Worm (Caenorhabditis elegans) whole organism, young adult: Measurements from ENCODE around the gene pkn-1.

Experiments
- B0336.3 ChIP-seq: fragments of 200-800 bp; sonication (Bioruptor generic); IDR thresholded peaks from 2 replicates; pipeline ENCODE4 v1.3.6; 2022; ENCODE audit warnings: missing genetic modification characterization, missing compliant biosample characterization
- C06A6.2 ChIP-seq: fragments of 200-800 bp; sonication (Bioruptor generic); conservative IDR thresholded peaks from 2 replicates; pipeline ENCODE4 v1.3.6; 2022; ENCODE audit warnings: missing genetic modification characterization, missing compliant biosample characterization
- F22D6.2 ChIP-seq: sonication (generic microtip); optimal IDR thresholded peaks from 2 replicates; lab custom pipeline; 2016; ENCODE audit warnings: mild to moderate bottlenecking, missing genetic modification characterization, missing compliant biosample characterization
- F39B2.1 ChIP-seq: fragments of 200-800 bp; sonication (Bioruptor generic); IDR thresholded peaks from 2 replicates; pipeline ENCODE4 v1.3.6; 2022; ENCODE audit warnings: missing genetic modification reagents, missing genetic modification characterization, missing compliant biosample characterization
- F49E8.2 ChIP-seq: sonication (generic microtip); optimal IDR thresholded peaks from 3 replicates; lab custom pipeline; 2017; ENCODE audit warnings: missing genetic modification characterization, mild to moderate bottlenecking, missing compliant biosample characterization, antibody characterized with exemption, moderate library complexity; ENCODE audit not compliant: insufficient read depth
- K11D2.4 ChIP-seq: fragments of 200-800 bp; sonication (Bioruptor generic); IDR thresholded peaks from 2 replicates; pipeline ENCODE4 v1.3.6; 2022; ENCODE audit warnings: missing genetic modification reagents, missing genetic modification characterization, missing compliant biosample characterization
- T26A5.8 ChIP-seq: sonication (generic microtip); optimal IDR thresholded peaks from 2 replicates; lab custom pipeline; 2016; ENCODE audit warnings: missing genetic modification characterization, missing compliant biosample characterization
- Y53G8AR.9 ChIP-seq: fragments of 200-800 bp; sonication (Bioruptor generic); conservative IDR thresholded peaks from 2 replicates; pipeline ENCODE4 v1.3.6; 2022; ENCODE audit warnings: missing genetic modification reagents, missing genetic modification characterization, missing compliant biosample characterization
- Y56A3A.18 ChIP-seq: fragments of 200-800 bp; sonication (Bioruptor generic); IDR thresholded peaks from 2 replicates; pipeline ENCODE4 v1.3.6; 2022; ENCODE audit warnings: missing genetic modification reagents, missing genetic modification characterization, missing compliant biosample characterization
- ZK185.1 ChIP-seq: sonication (generic microtip); optimal IDR thresholded peaks from 2 replicates; lab custom pipeline; 2016; ENCODE audit warnings: mild to moderate bottlenecking, missing genetic modification characterization, missing compliant biosample characterization; ENCODE audit not compliant: poor library complexity, severe bottlenecking
- akir-1 ChIP-seq: fragments of 200-800 bp; sonication (Bioruptor generic); optimal IDR thresholded peaks from 2 replicates; lab custom pipeline; 2018; ENCODE audit warnings: mild to moderate bottlenecking, missing genetic modification characterization, moderate library complexity, missing compliant biosample characterization
- attf-5 ChIP-seq: fragments of 200-800 bp; sonication (Bioruptor generic); optimal IDR thresholded peaks from 2 replicates; lab custom pipeline; 2018; ENCODE audit warnings: mild to moderate bottlenecking, missing genetic modification characterization, missing compliant biosample characterization
- bed-2 ChIP-seq: fragments of 200-800 bp; sonication (Bioruptor generic); IDR thresholded peaks from 2 replicates; pipeline ENCODE4 v1.3.6; 2022; ENCODE audit warnings: missing genetic modification reagents, missing genetic modification characterization, missing compliant biosample characterization
- ccch-3 ChIP-seq: fragments of 200-800 bp; sonication (Bioruptor generic); optimal IDR thresholded peaks from 2 replicates; lab custom pipeline; 2018; ENCODE audit warnings: mild to moderate bottlenecking, missing genetic modification characterization, missing compliant biosample characterization
- cebp-2 ChIP-seq: fragments of 200-800 bp; sonication (Bioruptor generic); IDR thresholded peaks from 2 replicates; pipeline ENCODE4 v1.3.6; 2022; ENCODE audit warnings: missing genetic modification characterization, missing compliant biosample characterization
- ceh-79 ChIP-seq: sonication (generic microtip); optimal IDR thresholded peaks from 2 replicates; lab custom pipeline; 2017; ENCODE audit warnings: mild to moderate bottlenecking, missing genetic modification characterization, missing compliant biosample characterization
- chd-7 ChIP-seq: sonication (generic microtip); optimal IDR thresholded peaks from 2 replicates; lab custom pipeline; 2016; ENCODE audit warnings: mild to moderate bottlenecking, missing genetic modification characterization, moderate library complexity, missing compliant biosample characterization
- dox-1 ChIP-seq: fragments of 200-800 bp; sonication (Bioruptor generic); IDR thresholded peaks from 2 replicates; pipeline ENCODE4 v1.3.6; 2022; ENCODE audit warnings: missing genetic modification reagents, missing genetic modification characterization, missing compliant biosample characterization
- dpl-1 ChIP-seq: fragments of 150-350 bp; optimal IDR thresholded peaks from 2 replicates; lab custom pipeline; 2014; ENCODE audit warnings: missing biosample characterization, missing genetic modification reagents, missing genetic modification characterization
- egl-44 ChIP-seq: fragments of 200-800 bp; sonication (Bioruptor generic); IDR thresholded peaks from 2 replicates; pipeline ENCODE4 v1.3.6; 2022; ENCODE audit warnings: missing genetic modification reagents, missing genetic modification characterization, missing compliant biosample characterization
- egrh-3 ChIP-seq: fragments of 200-800 bp; sonication (Bioruptor generic); IDR thresholded peaks from 2 replicates; pipeline ENCODE4 v1.3.6; 2022; ENCODE audit warnings: missing genetic modification reagents, missing genetic modification characterization, missing compliant biosample characterization
- ets-4 ChIP-seq: fragments of 200-800 bp; sonication (Bioruptor generic); optimal IDR thresholded peaks from 2 replicates; lab custom pipeline; 2018; ENCODE audit warnings: mild to moderate bottlenecking, missing genetic modification characterization, missing compliant biosample characterization
- hlh-12 ChIP-seq: sonication (generic microtip); optimal IDR thresholded peaks from 2 replicates; lab custom pipeline; 2016; ENCODE audit warnings: missing genetic modification characterization, missing compliant biosample characterization
- hmg-20 ChIP-seq: fragments of 200-800 bp; sonication (Bioruptor generic); IDR thresholded peaks from 2 replicates; pipeline ENCODE4 v1.3.6; 2022; ENCODE audit warnings: missing genetic modification reagents, missing genetic modification characterization, missing compliant biosample characterization
- let-607 ChIP-seq, 2 experiments: fragments of 200-800 bp in 1 of 2; sonication (Bioruptor generic) in 1 of 2; sonication (generic microtip) in 1 of 2; optimal IDR thresholded peaks; 2 replicates each; lab custom pipeline; 2016 to 2018; ENCODE audit warnings: mild to moderate bottlenecking in 2 of 2, missing compliant biosample characterization in 2 of 2, missing genetic modification characterization in 2 of 2, moderate library complexity in 2 of 2, missing genotype in 1 of 2
- lin-40 ChIP-seq: sonication (generic microtip); optimal IDR thresholded peaks from 2 replicates; lab custom pipeline; 2016; ENCODE audit warnings: missing genetic modification characterization, mild to moderate bottlenecking, missing compliant biosample characterization, missing genotype, missing genetic modification reagents
- mel-28 ChIP-seq: sonication (generic microtip); optimal IDR thresholded peaks from 2 replicates; lab custom pipeline; 2016; ENCODE audit warnings: borderline replicate concordance, mild to moderate bottlenecking, missing genetic modification characterization, missing compliant biosample characterization
- mxl-1 ChIP-seq: sonication (generic microtip); optimal IDR thresholded peaks from 2 replicates; lab custom pipeline; 2016; ENCODE audit warnings: missing genetic modification characterization, missing compliant biosample characterization
- nfya-2 ChIP-seq: fragments of 200-800 bp; sonication (Bioruptor generic); IDR thresholded peaks from 2 replicates; pipeline ENCODE4 v1.3.6; 2022; ENCODE audit warnings: missing genetic modification reagents, missing genetic modification characterization, missing compliant biosample characterization
- nhr-27 ChIP-seq: fragments of 200-800 bp; sonication (Bioruptor generic); optimal IDR thresholded peaks from 2 replicates; lab custom pipeline; 2018; ENCODE audit warnings: mild to moderate bottlenecking, missing genetic modification characterization, moderate library complexity, missing compliant biosample characterization
- nhr-80 ChIP-seq: sonication (generic microtip); optimal IDR thresholded peaks from 2 replicates; lab custom pipeline; 2016; ENCODE audit warnings: missing genetic modification characterization, missing compliant biosample characterization
- pbrm-1 ChIP-seq: fragments of 200-800 bp; sonication (Bioruptor generic); IDR thresholded peaks from 2 replicates; pipeline ENCODE4 v1.3.6; 2022; ENCODE audit warnings: missing genetic modification reagents, missing genetic modification characterization, missing compliant biosample characterization
- rcor-1 ChIP-seq: fragments of 200-800 bp; sonication (Bioruptor generic); IDR thresholded peaks from 2 replicates; pipeline ENCODE4 v1.3.6; 2022; ENCODE audit warnings: missing genetic modification reagents, missing genetic modification characterization, missing compliant biosample characterization
- snpc-4 ChIP-seq, 5 experiments: fragments of 150-350 bp in 1 of 5; sonication (generic microtip) in 4 of 5; optimal IDR thresholded peaks; 2 replicates each; lab custom pipeline; 2014 to 2018; ENCODE audit warnings: missing genetic modification characterization in 5 of 5, missing biosample characterization in 3 of 5, antibody characterized with exemption in 2 of 5, mild to moderate bottlenecking in 2 of 5, missing compliant biosample characterization in 2 of 5, missing genotype in 2 of 5, moderate library complexity in 2 of 5, missing genetic modification reagents in 1 of 5
- sptf-2 ChIP-seq: fragments of 200-800 bp; sonication (Bioruptor generic); optimal IDR thresholded peaks from 2 replicates; lab custom pipeline; 2018; ENCODE audit warnings: mild to moderate bottlenecking, missing genetic modification characterization, missing compliant biosample characterization
- tbx-9 ChIP-seq: sonication (generic microtip); optimal IDR thresholded peaks from 2 replicates; lab custom pipeline; 2016; ENCODE audit warnings: borderline replicate concordance, missing genetic modification characterization, inconsistent platforms, missing compliant biosample characterization
- tlf-1 ChIP-seq: fragments of 200-800 bp; sonication (Bioruptor generic); optimal IDR thresholded peaks from 2 replicates; lab custom pipeline; 2018; ENCODE audit warnings: mild to moderate bottlenecking, missing genetic modification characterization, missing compliant biosample characterization
- xnd-1 ChIP-seq: sonication (generic microtip); optimal IDR thresholded peaks from 2 replicates; lab custom pipeline; 2016; ENCODE audit warnings: missing genotype, missing genetic modification reagents, missing genetic modification characterization, missing compliant biosample characterization
- zfh-2 ChIP-seq: fragments of 200-800 bp; sonication (Bioruptor generic); conservative IDR thresholded peaks from 2 replicates; pipeline ENCODE4 v1.3.6; 2022; ENCODE audit warnings: missing genetic modification reagents, missing genetic modification characterization, missing compliant biosample characterization
- zim-3 ChIP-seq: sonication (generic microtip); optimal IDR thresholded peaks from 2 replicates; lab custom pipeline; 2017; ENCODE audit warnings: mild to moderate bottlenecking, missing genetic modification characterization, moderate library complexity, missing compliant biosample characterization
- ztf-25 ChIP-seq: fragments of 200-800 bp; sonication (Bioruptor generic); IDR thresholded peaks from 2 replicates; pipeline ENCODE4 v1.3.6; 2022; ENCODE audit warnings: missing genetic modification reagents, missing genetic modification characterization, missing compliant biosample characterization
- ztf-26 ChIP-seq: sonication (generic microtip); optimal IDR thresholded peaks from 2 replicates; lab custom pipeline; 2017; ENCODE audit warnings: missing genetic modification characterization, missing compliant biosample characterization
- ztf-6 ChIP-seq: fragments of 200-800 bp; sonication (Bioruptor generic); IDR thresholded peaks from 2 replicates; pipeline ENCODE4 v1.3.6; 2022; ENCODE audit warnings: missing genetic modification reagents, missing genetic modification characterization, missing compliant biosample characterization

The pkn-1 gene

ce11 chrX:10396509-10397292 is at the start of gene pkn-1:
TSS of gene pkn-1 (plus strand) at chrX:10397242.
- no peak for TF ChIP-seq nfya-2 (GFP tag; lab: Robert Waterston, UW)
- no peak for TF ChIP-seq mxl-1 (tag; lab: Kevin White, UChicago)
- TF ChIP-seq rcor-1 (GFP tag; lab: Robert Waterston, UW): no peak
- TF ChIP-seq bed-2: no peak
- TF ChIP-seq attf-5 (GFP tag; lab: Kevin White, UChicago): no peak
- peak; percentile 43; the same call in 1 of the 2 replicates for TF ChIP-seq zfh-2
- TF ChIP-seq chd-7 (tag; lab: Kevin White, UChicago): peak; percentile 45
- TF ChIP-seq dox-1 (GFP tag; lab: Robert Waterston, UW): peak; percentile 30; the same call in 1 of the 2 replicates
- no peak for TF ChIP-seq hmg-20 (GFP tag; lab: Robert Waterston, UW)
- no peak for TF ChIP-seq ets-4 (GFP tag; lab: Kevin White, UChicago)
- no peak for TF ChIP-seq snpc-4 (GFP tag; optimal IDR thresholded peaks at IDR 0.05; lab: Kevin White, UChicago)
- TF ChIP-seq snpc-4 (tag; optimal IDR thresholded peaks at IDR 0.05; lab: Kevin White, UChicago): no peak
- no peak for TF ChIP-seq egl-44 (GFP tag; lab: Robert Waterston, UW)
- peak; percentile 39; the same call in 1 of the 2 replicates for TF ChIP-seq egrh-3
- TF ChIP-seq Y53G8AR.9 (GFP tag; lab: Robert Waterston, UW): no peak
- no peak for TF ChIP-seq mel-28 (tag; lab: Kevin White, UChicago)
- TF ChIP-seq nhr-80 (tag; lab: Kevin White, UChicago): peak; percentile 21
- TF ChIP-seq F39B2.1 (GFP tag; lab: Robert Waterston, UW): no peak
- TF ChIP-seq Y56A3A.18 (GFP tag; lab: Robert Waterston, UW): no peak

- no peak for TF ChIP-seq tbx-9 (tag; lab: Kevin White, UChicago)
- TF ChIP-seq pbrm-1 (GFP tag; lab: Robert Waterston, UW): no peak
- no peak for TF ChIP-seq mxl-1 (tag; lab: Kevin White, UChicago)
- TF ChIP-seq zim-3 (tag; lab: Kevin White, UChicago): no peak
- no peak for TF ChIP-seq xnd-1 (tag; lab: Kevin White, UChicago)
- TF ChIP-seq B0336.3: no peak
- no peak for TF ChIP-seq ztf-26 (tag; lab: Kevin White, UChicago)
- TF ChIP-seq tlf-1 (GFP tag; lab: Kevin White, UChicago): no peak
- no peak for TF ChIP-seq hlh-12 (tag; lab: Kevin White, UChicago)
- no peak for TF ChIP-seq ztf-6 (GFP tag; lab: Robert Waterston, UW)
- no peak for TF ChIP-seq C06A6.2 (GFP tag; lab: Robert Waterston, UW)
- TF ChIP-seq, all 124 proteins: peak for 0
Measured at ce11 chrX:10350151-10350550, 46.9 kb upstream of the pkn-1 start.

ce11 chrX:10353857-10354256 is 43.2 kb upstream of the pkn-1 start:
- no peak for TF ChIP-seq ceh-79 (tag; lab: Kevin White, UChicago)
- TF ChIP-seq sptf-2 (GFP tag; lab: Kevin White, UChicago): no peak
- no peak for TF ChIP-seq nhr-27 (tag; lab: Kevin White, UChicago)
- no peak for TF ChIP-seq Y53G8AR.9 (GFP tag; lab: Robert Waterston, UW)
- TF ChIP-seq akir-1 (GFP tag; lab: Kevin White, UChicago): no peak
- no peak for TF ChIP-seq cebp-2 (GFP tag; lab: Robert Waterston, UW)
- no peak for TF ChIP-seq ccch-3
- TF ChIP-seq T26A5.8 (tag; lab: Kevin White, UChicago): no peak
- TF ChIP-seq F49E8.2 (tag; lab: Kevin White, UChicago): no peak
- TF ChIP-seq K11D2.4 (GFP tag; lab: Robert Waterston, UW): no peak
- no peak for TF ChIP-seq let-607 (tag; optimal IDR thresholded peaks at IDR 0.05; lab: Kevin White, UChicago)
- no peak for TF ChIP-seq ztf-25 (GFP tag; lab: Robert Waterston, UW)
- no peak for TF ChIP-seq F22D6.2 (tag; lab: Kevin White, UChicago)
- no peak for TF ChIP-seq ZK185.1
- no peak for TF ChIP-seq lin-40 (tag; lab: Kevin White, UChicago)
- no peak for TF ChIP-seq dpl-1 (GFP tag; lab: Kevin White, UChicago)
- TF ChIP-seq zim-3 (tag; lab: Kevin White, UChicago): no peak
